Worm (Caenorhabditis elegans) whole organism, late embryonic: ENCODE data around the gene F40A3.2.

Experiments used
- C38D4.7 ChIP-seq: fragments of 200-800 bp; sonication (Bioruptor generic); optimal IDR thresholded peaks from 2 replicates; lab custom pipeline; 2018; ENCODE audit warnings: mild to moderate bottlenecking, missing genetic modification characterization, moderate library complexity, missing compliant biosample characterization
- F13H6.1 ChIP-seq: sonication (generic microtip); optimal IDR thresholded peaks from 2 replicates; lab custom pipeline; 2016; ENCODE audit warnings: missing genetic modification characterization, missing compliant biosample characterization
- K02D7.2 ChIP-seq: sonication (generic microtip); optimal IDR thresholded peaks from 2 replicates; lab custom pipeline; 2017; ENCODE audit warnings: mild to moderate bottlenecking, missing genetic modification characterization, missing compliant biosample characterization
- K09A11.1 ChIP-seq: sonication (generic microtip); optimal IDR thresholded peaks from 2 replicates; lab custom pipeline; 2017; ENCODE audit warnings: antibody characterized with exemption, mild to moderate bottlenecking, missing genetic modification characterization, missing compliant biosample characterization; ENCODE audit not compliant: insufficient read depth
- T23F11.4 ChIP-seq: fragments of 200-800 bp; sonication (Bioruptor generic); optimal IDR thresholded peaks from 2 replicates; lab custom pipeline; 2018; ENCODE audit warnings: mild to moderate bottlenecking, missing genetic modification characterization, missing compliant biosample characterization
- Y22D7AL.16 ChIP-seq: sonication (generic microtip); optimal IDR thresholded peaks from 2 replicates; lab custom pipeline; 2016; ENCODE audit warnings: missing genetic modification characterization, missing compliant biosample characterization
- ahr-1 ChIP-seq: sonication (generic microtip); optimal IDR thresholded peaks from 2 replicates; lab custom pipeline; 2016; ENCODE audit warnings: missing genetic modification characterization, missing compliant biosample characterization
- ceh-14 ChIP-seq: sonication (generic microtip); optimal IDR thresholded peaks from 2 replicates; lab custom pipeline; 2016; ENCODE audit warnings: missing genotype, missing genetic modification characterization, missing compliant biosample characterization
- ceh-24 ChIP-seq: sonication (generic microtip); optimal IDR thresholded peaks from 2 replicates; lab custom pipeline; 2016; ENCODE audit warnings: mild to moderate bottlenecking, missing genetic modification characterization, missing compliant biosample characterization
- ceh-30 ChIP-seq: fragments of 150-350 bp; optimal IDR thresholded peaks from 2 replicates; lab custom pipeline; 2014; ENCODE audit warnings: missing biosample characterization, missing genetic modification characterization
- ceh-48 ChIP-seq: sonication (generic microtip); optimal IDR thresholded peaks from 2 replicates; lab custom pipeline; 2016; ENCODE audit warnings: missing genetic modification characterization, inconsistent platforms, missing compliant biosample characterization
- ceh-9 ChIP-seq: sonication (generic microtip); optimal IDR thresholded peaks from 2 replicates; lab custom pipeline; 2016; ENCODE audit warnings: mild to moderate bottlenecking, missing genetic modification characterization, inconsistent platforms, missing compliant biosample characterization
- dve-1 ChIP-seq: sonication (generic microtip); optimal IDR thresholded peaks from 2 replicates; lab custom pipeline; 2017; ENCODE audit warnings: antibody characterized with exemption, mild to moderate bottlenecking, missing genetic modification characterization, missing compliant biosample characterization
- elt-2 ChIP-seq: sonication (generic microtip); optimal IDR thresholded peaks from 2 replicates; lab custom pipeline; 2016; ENCODE audit warnings: missing genetic modification reagents, missing genetic modification characterization, missing compliant biosample characterization
- eyg-1 ChIP-seq: sonication (generic microtip); optimal IDR thresholded peaks from 2 replicates; lab custom pipeline; 2016; ENCODE audit warnings: missing genotype, missing genetic modification characterization, missing compliant biosample characterization
- fax-1 ChIP-seq: sonication (generic microtip); optimal IDR thresholded peaks from 2 replicates; lab custom pipeline; 2016; ENCODE audit warnings: missing genotype, missing genetic modification characterization, missing compliant biosample characterization
- fkh-6 ChIP-seq: sonication (generic microtip); optimal IDR thresholded peaks from 2 replicates; lab custom pipeline; 2016; ENCODE audit warnings: missing genetic modification characterization, missing compliant biosample characterization
- gmeb-2 ChIP-seq: sonication (generic microtip); optimal IDR thresholded peaks from 2 replicates; lab custom pipeline; 2016; ENCODE audit warnings: missing genetic modification characterization, inconsistent platforms, missing compliant biosample characterization
- hlh-30 ChIP-seq: sonication (generic microtip); optimal IDR thresholded peaks from 2 replicates; lab custom pipeline; 2017; ENCODE audit warnings: antibody characterized with exemption, missing genetic modification characterization, missing compliant biosample characterization; ENCODE audit not compliant: insufficient read depth
- hlh-6 ChIP-seq: sonication (generic microtip); optimal IDR thresholded peaks from 2 replicates; lab custom pipeline; 2016; ENCODE audit warnings: missing genotype, missing genetic modification characterization, missing compliant biosample characterization
- lim-6 ChIP-seq: sonication (generic microtip); optimal IDR thresholded peaks from 2 replicates; lab custom pipeline; 2016; ENCODE audit warnings: missing genetic modification characterization, missing compliant biosample characterization
- nhr-11 ChIP-seq: fragments of 150-350 bp; optimal IDR thresholded peaks from 2 replicates; lab custom pipeline; 2014; ENCODE audit warnings: missing biosample characterization, missing genetic modification characterization
- nhr-232 ChIP-seq: sonication (generic microtip); optimal IDR thresholded peaks from 2 replicates; lab custom pipeline; 2016; ENCODE audit warnings: missing genetic modification characterization, missing compliant biosample characterization
- pax-1 ChIP-seq: fragments of 150-350 bp; optimal IDR thresholded peaks from 2 replicates; lab custom pipeline; 2014; ENCODE audit warnings: missing biosample characterization, missing genetic modification characterization
- pha-2 ChIP-seq: sonication (generic microtip); optimal IDR thresholded peaks from 2 replicates; lab custom pipeline; 2017; ENCODE audit warnings: mild to moderate bottlenecking, missing genetic modification characterization, missing compliant biosample characterization
- pha-4 ChIP-seq: fragments of 150-350 bp; optimal IDR thresholded peaks from 2 replicates; lab custom pipeline; 2018; ENCODE audit warnings: missing biosample characterization, missing genetic modification reagents, missing genetic modification characterization
- pqm-1 ChIP-seq: sonication (generic microtip); optimal IDR thresholded peaks from 2 replicates; lab custom pipeline; 2016; ENCODE audit warnings: missing genetic modification characterization, missing compliant biosample characterization
- pros-1 ChIP-seq: fragments of 150-350 bp; optimal IDR thresholded peaks from 2 replicates; lab custom pipeline; 2014; ENCODE audit warnings: missing biosample characterization, missing genetic modification reagents, missing genetic modification characterization
- ref-2 ChIP-seq: sonication (generic microtip); optimal IDR thresholded peaks from 2 replicates; lab custom pipeline; 2016; ENCODE audit warnings: missing genetic modification characterization, missing compliant biosample characterization
- sox-2 ChIP-seq: fragments of 200-800 bp; sonication (Bioruptor generic); IDR thresholded peaks from 2 replicates; pipeline ENCODE4 v1.3.6; 2022; ENCODE audit warnings: missing genetic modification reagents, missing genetic modification characterization, missing compliant biosample characterization
- sox-4 ChIP-seq: sonication (generic microtip); optimal IDR thresholded peaks from 2 replicates; lab custom pipeline; 2017; ENCODE audit warnings: mild to moderate bottlenecking, missing genetic modification characterization, inconsistent platforms, missing compliant biosample characterization
- tbx-2 ChIP-seq: sonication (generic microtip); optimal IDR thresholded peaks from 2 replicates; lab custom pipeline; 2016; ENCODE audit warnings: missing genetic modification characterization, missing compliant biosample characterization
- ttx-3 ChIP-seq: sonication (generic microtip); optimal IDR thresholded peaks from 2 replicates; lab custom pipeline; 2016; ENCODE audit warnings: missing genetic modification reagents, missing genetic modification characterization, missing compliant biosample characterization
- ztf-16 ChIP-seq: sonication (generic microtip); optimal IDR thresholded peaks from 2 replicates; lab custom pipeline; 2017; ENCODE audit warnings: missing genetic modification characterization, missing compliant biosample characterization

The F40A3.2 gene

ce11 chrV:7878411-7878964, at the start of gene F40A3.2:
Gene F40A3.2, plus strand, starts transcription at chrV:7878914.
- no peak for TF ChIP-seq hlh-30 (tag; lab: Kevin White, UChicago)
- no peak for TF ChIP-seq Y22D7AL.16 (tag; lab: Kevin White, UChicago)
- no peak for TF ChIP-seq ceh-48 (tag; lab: Kevin White, UChicago)
- no peak for TF ChIP-seq C38D4.7 (GFP tag; lab: Kevin White, UChicago)
- no peak for TF ChIP-seq ceh-30 (tag; lab: Kevin White, UChicago)
- no peak for TF ChIP-seq sox-2 (GFP tag; lab: Robert Waterston, UW)
- TF ChIP-seq dve-1 (tag; lab: Kevin White, UChicago): no peak
- TF ChIP-seq elt-2: no peak
- no peak for TF ChIP-seq gmeb-2 (tag; lab: Kevin White, UChicago)
- TF ChIP-seq eyg-1 (tag; lab: Kevin White, UChicago): no peak
- no peak for TF ChIP-seq K09A11.1 (tag; lab: Kevin White, UChicago)
- TF ChIP-seq fkh-6 (tag; lab: Kevin White, UChicago): no peak
- TF ChIP-seq sox-4 (tag; lab: Kevin White, UChicago): no peak
- TF ChIP-seq fax-1 (tag; lab: Kevin White, UChicago): no peak
- no peak for TF ChIP-seq pha-4
- no peak for TF ChIP-seq tbx-2 (tag; lab: Kevin White, UChicago)
- no peak for TF ChIP-seq ahr-1 (tag; lab: Kevin White, UChicago)
- TF ChIP-seq ztf-16 (tag; lab: Kevin White, UChicago): no peak
- TF ChIP-seq pros-1 (tag; lab: Kevin White, UChicago): no peak

- TF ChIP-seq lim-6 (tag; lab: Kevin White, UChicago): no peak
- no peak for TF ChIP-seq pax-1
- TF ChIP-seq ttx-3 (tag; lab: Kevin White, UChicago): no peak
- TF ChIP-seq nhr-232: no peak
- no peak for TF ChIP-seq ceh-24 (tag; lab: Kevin White, UChicago)
- no peak for TF ChIP-seq hlh-30 (tag; lab: Kevin White, UChicago)
- no peak for TF ChIP-seq eyg-1 (tag; lab: Kevin White, UChicago)
- TF ChIP-seq T23F11.4: no peak
- TF ChIP-seq K09A11.1 (tag; lab: Kevin White, UChicago): no peak
- no peak for TF ChIP-seq C38D4.7 (GFP tag; lab: Kevin White, UChicago)
- no peak for TF ChIP-seq ref-2 (tag; lab: Kevin White, UChicago)
- no peak for TF ChIP-seq pha-4
- no peak for TF ChIP-seq K02D7.2 (tag; lab: Kevin White, UChicago)
- TF ChIP-seq pros-1 (tag; lab: Kevin White, UChicago): no peak
- no peak for TF ChIP-seq elt-2
Observed at ce11 chrV:7830952-7831351, 47.8 kb upstream of the F40A3.2 start.

ce11 chrV:7836911-7837310, 41.8 kb upstream of the F40A3.2 start, which contains the start of gene txt-5:
Gene txt-5, minus strand, starts transcription at chrV:7837134.
- TF ChIP-seq hlh-30 (tag; lab: Kevin White, UChicago): peak; percentile 39
- no peak for TF ChIP-seq F13H6.1 (tag; lab: Kevin White, UChicago)
- TF ChIP-seq ceh-14 (tag; lab: Kevin White, UChicago): no peak

ce11 chrV:7837809-7838208, 40.9 kb upstream of the F40A3.2 start, which contains the start of gene ttr-33:
Gene ttr-33, minus strand, starts transcription at chrV:7837909.
- TF ChIP-seq hlh-6 (no peak), pha-2 (tag; lab: Kevin White, UChicago) (no peak), sox-2 (GFP tag; lab: Robert Waterston, UW) (no peak), pqm-1 (tag; lab: Kevin White, UChicago) (no peak), C38D4.7 (GFP tag; lab: Kevin White, UChicago) (no peak), ceh-9 (tag; lab: Kevin White, UChicago) (no peak), K02D7.2 (tag; lab: Kevin White, UChicago) (no peak), nhr-11 (tag; lab: Kevin White, UChicago) (no peak)
